Fruit fly (Drosophila melanogaster): ENCODE measurements around the gene Gr8a.

DNA sequence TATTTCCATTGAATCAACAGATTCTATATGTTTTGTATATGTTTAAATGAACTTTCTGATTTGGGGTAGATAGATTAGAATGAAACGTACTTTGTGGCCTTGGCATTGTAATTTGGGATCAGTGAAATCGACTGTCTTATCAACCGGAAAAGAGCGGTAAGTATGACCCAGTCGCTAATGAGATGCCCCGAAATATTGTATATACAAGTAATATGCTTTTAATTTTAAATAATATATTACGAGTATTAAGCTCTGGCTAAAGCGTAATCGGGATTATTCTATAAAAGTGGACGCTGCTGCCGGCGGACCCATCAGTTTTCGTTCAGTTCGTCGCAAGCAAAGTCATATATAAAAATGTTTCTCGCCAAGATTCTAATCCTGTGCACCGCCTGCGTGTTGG is 10.4 kb upstream of the Gr8a start, which contains the start of gene CG15369:
- TF ChIP-seq CkIIα-i1 (GFP tag; IDR thresholded peaks at IDR 0.05) = no peak
- TF ChIP-seq Lhr (GFP tag; optimal IDR thresholded peaks at IDR 0.05) = no peak
- no peak for TF ChIP-seq Dad (GFP tag; optimal IDR thresholded peaks at IDR 0.05)

Data from whole organism, embryonic.